Worm (Caenorhabditis elegans): Measurements from ENCODE around the gene D2023.4.

ce11 chrV:11836073-11836472 lies 10.5 kb upstream of the D2023.4 start, which contains the start of gene R13H4.2:
- TF ChIP-seq lin-39 (tag; optimal IDR thresholded peaks at IDR 0.05): no peak
- no peak for TF ChIP-seq ZK546.5 (tag; optimal IDR thresholded peaks at IDR 0.05)
- TF ChIP-seq alr-1 (tag; optimal IDR thresholded peaks at IDR 0.05): no peak
- no peak for TF ChIP-seq mdl-1 (tag; optimal IDR thresholded peaks at IDR 0.05)
- no peak for TF ChIP-seq nhr-77 (tag; optimal IDR thresholded peaks at IDR 0.05)
- TF ChIP-seq ama-1 (optimal IDR thresholded peaks at IDR 0.05): no peak
- TF ChIP-seq mab-5 (tag; optimal IDR thresholded peaks at IDR 0.05): no peak
- TF ChIP-seq nhr-10 (tag; optimal IDR thresholded peaks at IDR 0.05): no peak
- no peak for TF ChIP-seq blmp-1 (tag; optimal IDR thresholded peaks at IDR 0.05; ENCODE audit: insufficient read depth)
- no peak for TF ChIP-seq nhr-11 (tag; optimal IDR thresholded peaks at IDR 0.05)
- TF ChIP-seq F13H6.1 (tag; optimal IDR thresholded peaks at IDR 0.05): peak; percentile 36
- no peak for TF ChIP-seq egl-27 (tag; optimal IDR thresholded peaks at IDR 0.05)
- no peak for TF ChIP-seq nhr-12 (tag; optimal IDR thresholded peaks at IDR 0.05)
- TF ChIP-seq aly-2 (tag; optimal IDR thresholded peaks at IDR 0.05): no peak
